Fruit fly (Drosophila melanogaster) whole organism, embryonic: Measurements from ENCODE around the gene Surf1.
A peak's percentile ranks its signal among the peaks of the same experiment; 100 is the strongest.

Source experiments
- B-H2 ChIP-seq: fragments of 200-800 bp; sonication (Bioruptor generic); optimal IDR thresholded peaks from 2 replicates; lab custom pipeline; 2018; ENCODE audit warnings: missing biosample characterization, mild to moderate bottlenecking, missing genetic modification characterization
- CG10274 ChIP-seq: fragments of 200-800 bp; sonication (Bioruptor generic); optimal IDR thresholded peaks from 3 replicates; lab custom pipeline; 2017; ENCODE audit warnings: missing biosample characterization, mild to moderate bottlenecking, missing genetic modification characterization
- CG12236 ChIP-seq: fragments of 200-800 bp; sonication (Bioruptor generic); optimal IDR thresholded peaks from 2 replicates; lab custom pipeline; 2016; ENCODE audit warnings: missing biosample characterization, missing genetic modification characterization
- CG13123 ChIP-seq: fragments of 200-800 bp; sonication (Bioruptor generic); optimal IDR thresholded peaks from 2 replicates; lab custom pipeline; 2016; ENCODE audit warnings: missing biosample characterization, missing genetic modification characterization
- CG13775 ChIP-seq: fragments of 200-800 bp; sonication (Bioruptor generic); optimal IDR thresholded peaks from 3 replicates; lab custom pipeline; 2017; ENCODE audit warnings: missing biosample characterization, mild to moderate bottlenecking, missing genetic modification characterization
- CG1647 ChIP-seq: fragments of 200-800 bp; sonication (Bioruptor generic); optimal IDR thresholded peaks from 3 replicates; lab custom pipeline; 2016; ENCODE audit warnings: missing biosample characterization, missing genetic modification characterization
- CG32532 ChIP-seq: fragments of 200-800 bp; sonication (Bioruptor generic); IDR thresholded peaks from 2 replicates; pipeline ENCODE4 v1.3.6; 2022; ENCODE audit warnings: missing biosample characterization, missing genetic modification characterization
- CG32772 ChIP-seq: fragments of 200-800 bp; sonication (Bioruptor generic); IDR thresholded peaks from 2 replicates; pipeline ENCODE4 v1.3.6; 2022; ENCODE audit warnings: missing biosample characterization, missing genetic modification characterization
- CG3726 ChIP-seq: fragments of 200-800 bp; sonication (Bioruptor generic); IDR thresholded peaks from 3 replicates; pipeline ENCODE4, ENCODE4 v1.3.6; 2022; ENCODE audit warnings: missing biosample characterization, missing genetic modification characterization
- CG4404 ChIP-seq: fragments of 200-800 bp; sonication (Bioruptor generic); IDR thresholded peaks from 2 replicates; pipeline ENCODE4 v1.3.6; 2022; ENCODE audit warnings: missing biosample characterization, missing genetic modification characterization
- CG4617 ChIP-seq: fragments of 200-800 bp; sonication (Bioruptor generic); optimal IDR thresholded peaks from 3 replicates; lab custom pipeline; 2016; ENCODE audit warnings: missing biosample characterization, missing genetic modification characterization, borderline replicate concordance
- CG5245 ChIP-seq: fragments of 200-800 bp; sonication (Bioruptor generic); optimal IDR thresholded peaks from 3 replicates; lab custom pipeline; 2016; ENCODE audit warnings: missing biosample characterization, missing genetic modification characterization
- CG6175 ChIP-seq: fragments of 200-800 bp; sonication (Bioruptor generic); IDR thresholded peaks from 3 replicates; pipeline ENCODE4 v1.3.6; 2022; ENCODE audit warnings: missing biosample characterization, missing genetic modification characterization
- CG6254 ChIP-seq: fragments of 200-800 bp; sonication (Bioruptor generic); optimal IDR thresholded peaks from 3 replicates; lab custom pipeline; 2017; ENCODE audit warnings: mild to moderate bottlenecking, missing biosample characterization, missing genetic modification reagents, missing genetic modification characterization
- CG6272 ChIP-seq: fragments of 200-800 bp; sonication (Bioruptor generic); IDR thresholded peaks from 2 replicates; pipeline ENCODE4 v1.3.6; 2022; ENCODE audit warnings: missing biosample characterization, missing genetic modification characterization
- CG7357 ChIP-seq: fragments of 200-800 bp; sonication (Bioruptor generic); IDR thresholded peaks from 3 replicates; pipeline ENCODE4 v1.3.6; 2022; ENCODE audit warnings: missing biosample characterization, missing genetic modification characterization
- CG7745 ChIP-seq: fragments of 200-800 bp; sonication (Bioruptor generic); optimal IDR thresholded peaks from 2 replicates; lab custom pipeline; 2018; ENCODE audit warnings: missing biosample characterization, mild to moderate bottlenecking, missing genetic modification characterization, moderate library complexity
- CG9817 ChIP-seq: fragments of 200-800 bp; sonication (Bioruptor generic); optimal IDR thresholded peaks from 2 replicates; lab custom pipeline; 2018; ENCODE audit warnings: missing biosample characterization, mild to moderate bottlenecking, missing genetic modification characterization, moderate library complexity
- CoRest ChIP-seq: fragments of 200-800 bp; sonication (Bioruptor generic); optimal IDR thresholded peaks from 3 replicates; lab custom pipeline; 2018; ENCODE audit warnings: missing biosample characterization, mild to moderate bottlenecking, missing genetic modification characterization, moderate library complexity
- D19A ChIP-seq: fragments of 200-800 bp; optimal IDR thresholded peaks from 3 replicates; lab custom pipeline; 2019; ENCODE audit warnings: missing biosample characterization, mild to moderate bottlenecking, missing genetic modification characterization, moderate library complexity
- Eip74EF ChIP-seq, 2 experiments: fragments of 200-800 bp in 1 of 2; fragments of >200 bp in 1 of 2; sonication (Bioruptor generic) in 1 of 2; optimal IDR thresholded peaks; 2 replicates each; lab custom pipeline; 2017 to 2019; ENCODE audit warnings: missing biosample characterization in 2 of 2, missing genetic modification characterization in 2 of 2, mild to moderate bottlenecking in 1 of 2, moderate library complexity in 1 of 2
- HLH4C ChIP-seq: fragments of 200-800 bp; sonication (Bioruptor generic); IDR thresholded peaks from 3 replicates; pipeline ENCODE4 v1.3.6; 2022; ENCODE audit warnings: missing biosample characterization, missing genetic modification characterization; ENCODE audit not compliant: partially characterized antibody
- Hmr ChIP-seq: fragments of 200-800 bp; sonication (Bioruptor generic); optimal IDR thresholded peaks from 3 replicates; lab custom pipeline; 2017; ENCODE audit warnings: mild to moderate bottlenecking, missing biosample characterization, missing genetic modification reagents, missing genetic modification characterization
- Hr78 ChIP-seq, 2 experiments: fragments of 200-800 bp in 1 of 2; fragments of >200 bp in 1 of 2; sonication (Bioruptor generic) in 1 of 2; optimal IDR thresholded peaks; 2 replicates each; lab custom pipeline; 2017 to 2019; ENCODE audit warnings: missing biosample characterization in 2 of 2, missing genetic modification characterization in 2 of 2, mild to moderate bottlenecking in 1 of 2, moderate library complexity in 1 of 2
- MTF-1 ChIP-seq: fragments of 200-800 bp; sonication (Bioruptor generic); optimal IDR thresholded peaks from 2 replicates; lab custom pipeline; 2018; ENCODE audit warnings: missing biosample characterization, mild to moderate bottlenecking, missing genetic modification characterization, borderline replicate concordance
- Meics ChIP-seq: fragments of 200-800 bp; sonication (Bioruptor generic); optimal IDR thresholded peaks from 2 replicates; lab custom pipeline; 2017; ENCODE audit warnings: missing biosample characterization, mild to moderate bottlenecking, missing genetic modification characterization
- NFAT ChIP-seq: fragments of 200-800 bp; sonication (Bioruptor generic); IDR thresholded peaks from 2 replicates; pipeline ENCODE4 v1.3.6; 2022; ENCODE audit warnings: missing biosample characterization, missing genetic modification characterization
- Nf-YA ChIP-seq: fragments of 200-800 bp; sonication (Bioruptor generic); IDR thresholded peaks from 2 replicates; pipeline ENCODE4 v1.3.6; 2022; ENCODE audit warnings: missing biosample characterization, missing genetic modification characterization
- Poxn ChIP-seq: fragments of 200-800 bp; sonication (Bioruptor generic); IDR thresholded peaks from 2 replicates; pipeline ENCODE4 v1.3.6; 2022; ENCODE audit warnings: missing biosample characterization, missing genetic modification characterization
- Sox102F ChIP-seq: fragments of 200-800 bp; sonication (Bioruptor generic); optimal IDR thresholded peaks from 2 replicates; lab custom pipeline; 2018; ENCODE audit warnings: missing biosample characterization, mild to moderate bottlenecking, missing genetic modification characterization, moderate library complexity
- Ssrp ChIP-seq: fragments of 200-800 bp; sonication (Bioruptor generic); optimal IDR thresholded peaks from 2 replicates; lab custom pipeline; 2018; ENCODE audit warnings: missing biosample characterization, mild to moderate bottlenecking, missing genetic modification characterization, moderate library complexity
- YL-1 ChIP-seq: fragments of 200-800 bp; sonication (Bioruptor generic); optimal IDR thresholded peaks from 3 replicates; lab custom pipeline; 2017; ENCODE audit warnings: missing biosample characterization, mild to moderate bottlenecking, missing genetic modification characterization
- aop ChIP-seq: fragments of 200-800 bp; sonication (Bioruptor generic); IDR thresholded peaks from 2 replicates; pipeline ENCODE4 v1.3.6; 2022; ENCODE audit warnings: missing biosample characterization, missing genetic modification characterization
- corto ChIP-seq: fragments of 200-800 bp; sonication (Bioruptor generic); optimal IDR thresholded peaks from 2 replicates; lab custom pipeline; 2016; ENCODE audit warnings: missing biosample characterization, mild to moderate bottlenecking, missing genetic modification characterization, moderate library complexity
- crp ChIP-seq, 2 experiments: fragments of 200-800 bp; sonication (Bioruptor generic); optimal IDR thresholded peaks; 2 replicates in 1 of 2; 3 replicates in 1 of 2; lab custom pipeline; 2017; ENCODE audit warnings: missing biosample characterization in 2 of 2, missing genetic modification characterization in 2 of 2, mild to moderate bottlenecking in 1 of 2, moderate library complexity in 1 of 2
- cwo ChIP-seq: fragments of 200-800 bp; sonication (Bioruptor generic); optimal IDR thresholded peaks from 3 replicates; lab custom pipeline; 2017; ENCODE audit warnings: missing biosample characterization, missing genetic modification characterization, mild to moderate bottlenecking, moderate library complexity, missing genetic modification reagents
- dmrt99B ChIP-seq: fragments of 200-800 bp; sonication (Bioruptor generic); optimal IDR thresholded peaks from 2 replicates; lab custom pipeline; 2018; ENCODE audit warnings: missing biosample characterization, mild to moderate bottlenecking, missing genetic modification characterization, moderate library complexity
- fd64A ChIP-seq: fragments of 200-800 bp; sonication (Bioruptor generic); optimal IDR thresholded peaks from 3 replicates; lab custom pipeline; 2018; ENCODE audit warnings: missing biosample characterization, mild to moderate bottlenecking, missing genetic modification characterization
- grn ChIP-seq: fragments of 200-800 bp; sonication (Bioruptor generic); optimal IDR thresholded peaks from 3 replicates; lab custom pipeline; 2017; ENCODE audit warnings: missing biosample characterization, missing genetic modification characterization
- gsb-n ChIP-seq: fragments of 200-800 bp; sonication (Bioruptor generic); optimal IDR thresholded peaks from 3 replicates; lab custom pipeline; 2018; ENCODE audit warnings: missing biosample characterization, mild to moderate bottlenecking, missing genetic modification characterization
- lbe ChIP-seq: fragments of 200-800 bp; sonication (Bioruptor generic); optimal IDR thresholded peaks from 2 replicates; lab custom pipeline; 2016; ENCODE audit warnings: missing biosample characterization, mild to moderate bottlenecking, missing genetic modification characterization
- lmd ChIP-seq: fragments of 200-800 bp; sonication (Bioruptor generic); IDR thresholded peaks from 2 replicates; pipeline ENCODE4 v1.3.6; 2022; ENCODE audit warnings: missing biosample characterization, missing genetic modification characterization
- nau ChIP-seq: fragments of 200-800 bp; sonication (Bioruptor generic); optimal IDR thresholded peaks from 3 replicates; lab custom pipeline; 2017; ENCODE audit warnings: missing biosample characterization, mild to moderate bottlenecking, missing genetic modification characterization, missing genetic modification reagents
- onecut ChIP-seq: fragments of 200-800 bp; sonication (Bioruptor generic); IDR thresholded peaks from 2 replicates; pipeline ENCODE4 v1.3.6; 2022; ENCODE audit warnings: missing biosample characterization, missing genetic modification characterization
- pb ChIP-seq: fragments of 200-800 bp; sonication (Bioruptor generic); optimal IDR thresholded peaks from 3 replicates; lab custom pipeline; 2016; ENCODE audit warnings: missing biosample characterization, missing genetic modification characterization
- slbo ChIP-seq: fragments of 200-800 bp; sonication (Bioruptor generic); IDR thresholded peaks from 2 replicates; pipeline ENCODE4 v1.3.6; 2022; ENCODE audit warnings: missing biosample characterization, missing genetic modification characterization
- slou ChIP-seq: fragments of 200-800 bp; sonication (Bioruptor generic); optimal IDR thresholded peaks from 3 replicates; lab custom pipeline; 2016; ENCODE audit warnings: missing biosample characterization, missing genetic modification characterization
- tx ChIP-seq: fragments of 200-800 bp; sonication (Bioruptor generic); optimal IDR thresholded peaks from 2 replicates; lab custom pipeline; 2016; ENCODE audit warnings: missing biosample characterization, missing genetic modification characterization
- unpg ChIP-seq: fragments of 200-800 bp; sonication (Bioruptor generic); optimal IDR thresholded peaks from 3 replicates; lab custom pipeline; 2018; ENCODE audit warnings: missing biosample characterization, mild to moderate bottlenecking, missing genetic modification characterization, moderate library complexity
- zfh2 ChIP-seq: fragments of 200-800 bp; sonication (Bioruptor generic); optimal IDR thresholded peaks from 2 replicates; lab custom pipeline; 2016; ENCODE audit warnings: missing biosample characterization, missing genetic modification characterization

Surf1 gene

DNA sequence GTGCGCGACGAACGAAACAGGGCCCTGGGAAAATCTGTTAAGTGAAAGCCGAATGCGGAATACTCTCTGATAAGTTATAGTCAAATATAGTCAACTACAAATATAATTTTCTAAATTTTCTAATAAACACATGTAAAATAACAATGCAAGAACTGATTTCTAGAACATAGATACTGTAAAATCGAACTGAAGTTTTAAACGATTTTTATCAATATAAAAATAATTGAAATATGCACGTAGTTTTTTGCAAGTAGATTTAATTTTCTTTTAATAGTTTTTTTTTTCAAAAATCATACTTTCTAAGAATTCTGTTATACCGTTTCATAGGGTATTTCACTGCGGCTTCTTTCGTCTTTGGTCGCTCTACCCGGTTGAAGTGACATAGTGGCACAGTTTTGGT lies 50.2 kb downstream of the Surf1 start (continued):
- TF ChIP-seq CG32772 (GFP tag; lab: Robert Waterston, UW) (peak; percentile 62), lbe (GFP tag; lab: Kevin White, UChicago) (no peak), CG9817 (tag; lab: Kevin White, UChicago) (peak; percentile 70), YL-1 (GFP tag; lab: Kevin White, UChicago) (peak; percentile 25), corto (GFP tag; lab: Kevin White, UChicago) (no peak), tx (GFP tag; lab: Kevin White, UChicago) (peak; percentile 28), CG3726 (peak; percentile 64; the same call in 1 of the 3 replicates), CG6254 (GFP tag; lab: Kevin White, UChicago) (peak; percentile 68), CG10274 (GFP tag; lab: Kevin White, UChicago) (peak; percentile 50), slbo (GFP tag; lab: Robert Waterston, UW) (peak; percentile 30), CG13123 (GFP tag; lab: Kevin White, UChicago) (peak; percentile 53), Ssrp (tag; lab: Kevin White, UChicago) (peak; percentile 94), gsb-n (tag; lab: Kevin White, UChicago) (peak; percentile 71), CoRest (tag; lab: Kevin White, UChicago) (peak; percentile 96), HLH4C (GFP tag; lab: Robert Waterston, UW) (no peak), slou (GFP tag; lab: Kevin White, UChicago) (peak; percentile 52), grn (no peak), pb (no peak), CG12236 (GFP tag; lab: Kevin White, UChicago) (no peak), onecut (GFP tag; lab: Robert Waterston, UW) (peak; percentile 63), CG1647 (GFP tag; lab: Kevin White, UChicago) (no peak), CG7745 (no peak), cwo (GFP tag; lab: Kevin White, UChicago) (peak; percentile 81), unpg (GFP tag; lab: Kevin White, UChicago) (peak; percentile 75), Hmr (GFP tag; lab: Kevin White, UChicago) (peak; percentile 66), CG4617 (GFP tag; lab: Kevin White, UChicago) (peak; percentile 8), CG7357 (GFP tag; lab: Robert Waterston, UW) (peak; percentile 62; the same call in 1 of the 3 replicates), crp (GFP tag; optimal IDR thresholded peaks at IDR 0.05; lab: Kevin White, UChicago) (peak in 1 of 2 experiments; percentile 41), Eip74EF (GFP tag; optimal IDR thresholded peaks at IDR 0.05; lab: Kevin White, UChicago) (peak in 1 of 2 experiments; percentile 94), CG5245 (GFP tag; lab: Kevin White, UChicago) (peak; percentile 59), lmd (peak; percentile 78), zfh2 (no peak), Meics (GFP tag; lab: Kevin White, UChicago) (peak; percentile 87), D19A (tag; lab: Kevin White, UChicago) (peak; percentile 98), Nf-YA (GFP tag; lab: Robert Waterston, UW) (peak; percentile 58), CG4404 (GFP tag; lab: Robert Waterston, UW) (no peak), dmrt99B (tag; lab: Kevin White, UChicago) (peak; percentile 96), B-H2 (no peak), CG6272 (GFP tag; lab: Robert Waterston, UW) (no peak), aop (GFP tag; lab: Robert Waterston, UW) (no peak), Hr78 (GFP tag; optimal IDR thresholded peaks at IDR 0.05; lab: Kevin White, UChicago) (peak in 1 of 2 experiments; percentile 91), CG13775 (peak; percentile 48), nau (GFP tag; lab: Kevin White, UChicago) (peak; percentile 67), Poxn (GFP tag; lab: Robert Waterston, UW) (no peak), Sox102F (GFP tag; lab: Kevin White, UChicago) (peak; percentile 95), CG6175 (GFP tag; lab: Robert Waterston, UW) (no peak), MTF-1 (GFP tag; lab: Kevin White, UChicago) (peak; percentile 15), CG32532 (GFP tag; lab: Robert Waterston, UW) (peak; percentile 49; the same call in 1 of the 2 replicates), fd64A (GFP tag; lab: Kevin White, UChicago) (no peak), NFAT (no peak)
